Worm (Caenorhabditis elegans): ENCODE measurements around the gene slc-28.2.

ce11 chrV:3449810-3450209, 10.2 kb upstream of the slc-28.2 start:
- no peak for TF ChIP-seq unc-62 (GFP tag; optimal IDR thresholded peaks at IDR 0.05)
- TF ChIP-seq ceh-82 (tag; optimal IDR thresholded peaks at IDR 0.05), result no peak
- no peak for TF ChIP-seq mdl-1 (tag; optimal IDR thresholded peaks at IDR 0.05)
- no peak for TF ChIP-seq blmp-1 (tag; optimal IDR thresholded peaks at IDR 0.05; ENCODE audit: insufficient read depth)
- TF ChIP-seq lin-39 (tag; optimal IDR thresholded peaks at IDR 0.05), result no peak
- TF ChIP-seq R02D3.7 (tag; optimal IDR thresholded peaks at IDR 0.05), result no peak
- TF ChIP-seq sma-9 (GFP tag; optimal IDR thresholded peaks at IDR 0.05), result no peak
- no peak for TF ChIP-seq sma-9 (tag; optimal IDR thresholded peaks at IDR 0.05)
- no peak for TF ChIP-seq ztf-11 (tag; optimal IDR thresholded peaks at IDR 0.05)
- TF ChIP-seq nhr-237 (tag; optimal IDR thresholded peaks at IDR 0.05), result no peak
- TF ChIP-seq ztf-4 (tag; optimal IDR thresholded peaks at IDR 0.05), result no peak
- TF ChIP-seq nhr-11 (tag; optimal IDR thresholded peaks at IDR 0.05), result no peak
- TF ChIP-seq skn-1 (tag; optimal IDR thresholded peaks at IDR 0.05), result no peak
- no peak for TF ChIP-seq nhr-10 (tag; optimal IDR thresholded peaks at IDR 0.05)

Measured in whole organism, L2 larva.